Fruit fly (Drosophila melanogaster) whole organism, wandering third instar larva: Measurements from ENCODE around the gene mtd.

Source experiments
- Abd-B ChIP-seq: fragments of >200 bp; optimal IDR thresholded peaks from 2 replicates; lab custom pipeline; 2017; ENCODE audit warnings: missing biosample characterization, missing genetic modification characterization
- CG32264 ChIP-seq: fragments of 200-800 bp; sonication (Bioruptor generic); optimal IDR thresholded peaks from 2 replicates; lab custom pipeline; 2016; ENCODE audit warnings: missing biosample characterization, missing genetic modification characterization
- CG9705 ChIP-seq: fragments of 200-800 bp; sonication (Bioruptor generic); optimal IDR thresholded peaks from 2 replicates; lab custom pipeline; 2018; ENCODE audit warnings: missing biosample characterization, mild to moderate bottlenecking, missing genetic modification characterization
- CrebA ChIP-seq: fragments of 200-800 bp; sonication (Bioruptor generic); optimal IDR thresholded peaks from 2 replicates; lab custom pipeline; 2016; ENCODE audit warnings: missing biosample characterization, mild to moderate bottlenecking, missing genetic modification characterization, borderline replicate concordance
- Dfd ChIP-seq: fragments of >200 bp; optimal IDR thresholded peaks from 2 replicates; lab custom pipeline; 2017; ENCODE audit warnings: missing biosample characterization, missing genetic modification characterization
- Dif ChIP-seq: fragments of 200-275, 200-300 bp; sonication (Bioruptor generic); optimal IDR thresholded peaks from 2 replicates; lab custom pipeline; 2018; ENCODE audit warnings: missing biosample characterization, missing genetic modification characterization; ENCODE audit not compliant: partially characterized antibody
- GATAd ChIP-seq: sonication (Bioruptor generic); optimal IDR thresholded peaks from 2 replicates; lab custom pipeline; 2016; ENCODE audit warnings: missing biosample characterization, missing genetic modification characterization
- HLH106 ChIP-seq: fragments of 200-800 bp; optimal IDR thresholded peaks from 3 replicates; lab custom pipeline; 2019; ENCODE audit warnings: missing biosample characterization, mild to moderate bottlenecking, missing genetic modification characterization, moderate library complexity
- Hnf4 ChIP-seq: fragments of 200-800 bp; sonication (Bioruptor generic); optimal IDR thresholded peaks from 2 replicates; lab custom pipeline; 2016; ENCODE audit warnings: missing biosample characterization, mild to moderate bottlenecking, missing genetic modification characterization
- Hr78 ChIP-seq: fragments of >200 bp; optimal IDR thresholded peaks from 2 replicates; lab custom pipeline; 2017; ENCODE audit warnings: missing biosample characterization, missing genetic modification characterization
- Hr83 ChIP-seq: fragments of 200-300 bp; sonication (Bioruptor generic); optimal IDR thresholded peaks from 2 replicates; lab custom pipeline; 2016; ENCODE audit warnings: missing biosample characterization, mild to moderate bottlenecking, missing genetic modification characterization, moderate library complexity; ENCODE audit not compliant: poor library complexity, severe bottlenecking
- Jra ChIP-seq: sonication (Bioruptor generic); optimal IDR thresholded peaks from 2 replicates; lab custom pipeline; 2016; ENCODE audit warnings: missing biosample characterization, missing genetic modification characterization
- Mio ChIP-seq: sonication (Bioruptor generic); optimal IDR thresholded peaks from 2 replicates; lab custom pipeline; 2016; ENCODE audit warnings: missing biosample characterization, missing genetic modification characterization
- Myc ChIP-seq: fragments of >200 bp; optimal IDR thresholded peaks from 2 replicates; lab custom pipeline; 2017
- N ChIP-seq: fragments of >200 bp; optimal IDR thresholded peaks from 2 replicates; lab custom pipeline; 2018; ENCODE audit warnings: missing biosample characterization, missing external identifiers, missing genetic modification characterization
- OdsH ChIP-seq: fragments of 200-800 bp; sonication (Bioruptor generic); optimal IDR thresholded peaks from 2 replicates; lab custom pipeline; 2016; ENCODE audit warnings: missing biosample characterization, mild to moderate bottlenecking, missing genetic modification characterization
- Rel ChIP-seq, 2 experiments: fragments of 200-800 bp; sonication (Bioruptor generic) in 1 of 2; optimal IDR thresholded peaks; 2 replicates in 1 of 2; 3 replicates in 1 of 2; lab custom pipeline; 2016 to 2019; ENCODE audit warnings: mild to moderate bottlenecking in 2 of 2, missing biosample characterization in 2 of 2, missing genetic modification characterization in 2 of 2, moderate library complexity in 1 of 2
- Sp1 ChIP-seq: fragments of 200-800 bp; sonication (Bioruptor generic); optimal IDR thresholded peaks from 3 replicates; lab custom pipeline; 2019; ENCODE audit warnings: missing biosample characterization, mild to moderate bottlenecking, missing genetic modification characterization, moderate library complexity
- Vsx2 ChIP-seq: fragments of 200-300, 225-300 bp; sonication (Bioruptor generic); optimal IDR thresholded peaks from 2 replicates; lab custom pipeline; 2018; ENCODE audit warnings: missing biosample characterization, missing genetic modification characterization; ENCODE audit not compliant: partially characterized antibody
- br ChIP-seq: fragments of 200-800 bp; sonication (Bioruptor generic); optimal IDR thresholded peaks from 2 replicates; lab custom pipeline; 2016; ENCODE audit warnings: missing biosample characterization, missing genetic modification characterization
- brk ChIP-seq: fragments of 200-800 bp; sonication (Bioruptor generic); optimal IDR thresholded peaks from 2 replicates; lab custom pipeline; 2016; ENCODE audit warnings: missing biosample characterization, mild to moderate bottlenecking, missing genetic modification characterization
- dl ChIP-seq, 2 experiments: fragments of 175-275, 200-275 bp in 1 of 2; fragments of 200-275 bp in 1 of 2; sonication (Bioruptor generic); optimal IDR thresholded peaks; lab custom pipeline; 2018; ENCODE audit warnings: mild to moderate bottlenecking in 2 of 2, missing biosample characterization in 2 of 2, missing genetic modification characterization in 2 of 2, moderate library complexity in 2 of 2; ENCODE audit not compliant: partially characterized antibody in 2 of 2, insufficient read depth in 1 of 2
- dmrt93B ChIP-seq: fragments of 200-800 bp; sonication (Bioruptor generic); optimal IDR thresholded peaks from 2 replicates; lab custom pipeline; 2018; ENCODE audit warnings: missing biosample characterization, mild to moderate bottlenecking, missing genetic modification characterization
- dsf ChIP-seq: sonication (Bioruptor generic); optimal IDR thresholded peaks from 2 replicates; lab custom pipeline; 2016; ENCODE audit warnings: missing biosample characterization, missing genetic modification characterization, borderline replicate concordance
- ey ChIP-seq: fragments of 200-800 bp; sonication (Bioruptor generic); optimal IDR thresholded peaks from 2 replicates; lab custom pipeline; 2016; ENCODE audit warnings: missing biosample characterization, missing genetic modification characterization
- foxo ChIP-seq, 2 experiments: fragments of 200-800 bp; sonication (Bioruptor generic); optimal IDR thresholded peaks; 2 replicates in 1 of 2; 3 replicates in 1 of 2; lab custom pipeline; 2016 to 2017; ENCODE audit warnings: missing biosample characterization in 2 of 2, missing genetic modification characterization in 2 of 2
- fru ChIP-seq: fragments of 200-800 bp; sonication (Bioruptor generic); optimal IDR thresholded peaks from 3 replicates; lab custom pipeline; 2016; ENCODE audit warnings: missing biosample characterization, mild to moderate bottlenecking, missing genetic modification characterization
- h ChIP-seq: fragments of 200-800 bp; sonication (Bioruptor generic); optimal IDR thresholded peaks from 3 replicates; lab custom pipeline; 2016; ENCODE audit warnings: missing biosample characterization, mild to moderate bottlenecking, missing genetic modification characterization
- jim ChIP-seq: fragments of 175-275, 200-325 bp; sonication (Bioruptor generic); optimal IDR thresholded peaks from 2 replicates; lab custom pipeline; 2016; ENCODE audit warnings: missing biosample characterization, mild to moderate bottlenecking, missing genetic modification characterization
- lola ChIP-seq: fragments of >200 bp; optimal IDR thresholded peaks from 2 replicates; lab custom pipeline; 2017; ENCODE audit warnings: missing biosample characterization, missing genetic modification characterization
- pan ChIP-seq: fragments of >200 bp; optimal IDR thresholded peaks from 2 replicates; lab custom pipeline; 2017
- psq ChIP-seq: fragments of 200-800 bp; sonication (Bioruptor generic); optimal IDR thresholded peaks from 3 replicates; lab custom pipeline; 2017; ENCODE audit warnings: missing biosample characterization, mild to moderate bottlenecking, missing genetic modification characterization, moderate library complexity
- rgr ChIP-seq: fragments of 200-800 bp; sonication (Bioruptor generic); optimal IDR thresholded peaks from 3 replicates; lab custom pipeline; 2016; ENCODE audit warnings: missing biosample characterization, mild to moderate bottlenecking, missing genetic modification characterization
- sage ChIP-seq: fragments of 200-800 bp; sonication (Bioruptor generic); optimal IDR thresholded peaks from 2 replicates; lab custom pipeline; 2016; ENCODE audit warnings: missing biosample characterization, mild to moderate bottlenecking, missing genetic modification characterization
- sv ChIP-seq: fragments of 200-800 bp; sonication (Bioruptor generic); optimal IDR thresholded peaks from 3 replicates; lab custom pipeline; 2016; ENCODE audit warnings: missing biosample characterization, missing genetic modification characterization
- tai ChIP-seq: sonication (Bioruptor generic); optimal IDR thresholded peaks from 2 replicates; lab custom pipeline; 2016; ENCODE audit warnings: missing biosample characterization, missing genetic modification characterization
- usp ChIP-seq: fragments of >200 bp; optimal IDR thresholded peaks from 2 replicates; lab custom pipeline; 2017; ENCODE audit warnings: missing biosample characterization, missing genetic modification characterization
- woc ChIP-seq: sonication (Bioruptor generic); optimal IDR thresholded peaks from 2 replicates; lab custom pipeline; 2016; ENCODE audit warnings: missing biosample characterization, mild to moderate bottlenecking, missing genetic modification characterization

The mtd gene

dm6 chr3R:5367512-5368169, 17.4 kb upstream of the mtd start:
- TF ChIP-seq br (GFP tag; lab: Kevin White, UChicago) (no peak), Rel (GFP tag; optimal IDR thresholded peaks at IDR 0.05; lab: Kevin White, UChicago) (no peak), Rel (tag; optimal IDR thresholded peaks at IDR 0.05; lab: Kevin White, UChicago) (peak; percentile 63), psq (GFP tag; lab: Kevin White, UChicago) (no peak), Jra (peak; percentile 77), foxo (GFP tag; optimal IDR thresholded peaks at IDR 0.05; lab: Kevin White, UChicago) (no peak), OdsH (GFP tag; lab: Kevin White, UChicago) (no peak), GATAd (GFP tag; lab: Kevin White, UChicago) (no peak), CG32264 (GFP tag; lab: Kevin White, UChicago) (no peak), Mio (GFP tag; lab: Kevin White, UChicago) (no peak), Dif (GFP tag; lab: Kevin White, UChicago) (no peak), sv (GFP tag; lab: Kevin White, UChicago) (no peak), CrebA (GFP tag; lab: Kevin White, UChicago) (no peak), sage (GFP tag; lab: Kevin White, UChicago) (no peak), dl (GFP tag; optimal IDR thresholded peaks at IDR 0.05; lab: Kevin White, UChicago; ENCODE audit: insufficient read depth in 1 of 2, partially characterized antibody in 2 of 2) (no peak), jim (GFP tag; lab: Kevin White, UChicago) (no peak), Vsx2 (GFP tag; lab: Kevin White, UChicago) (no peak), HLH106 (tag; lab: Kevin White, UChicago) (peak; percentile 7), Abd-B (no peak), rgr (GFP tag; lab: Kevin White, UChicago) (peak; percentile 38), woc (GFP tag; lab: Kevin White, UChicago) (no peak), usp (GFP tag; lab: Kevin White, UChicago) (no peak), h (peak; percentile 43), ey (GFP tag; lab: Kevin White, UChicago) (no peak), dsf (GFP tag; lab: Kevin White, UChicago) (no peak), Myc (lab: Kevin White, UChicago) (no peak), N (GFP tag; lab: Kevin White, UChicago) (no peak), fru (no peak), Hr83 (GFP tag; lab: Kevin White, UChicago) (peak; percentile 98), CG9705 (GFP tag; lab: Kevin White, UChicago) (peak; percentile 15), Dfd (GFP tag; lab: Kevin White, UChicago) (no peak), lola (no peak), Hr78 (GFP tag; lab: Kevin White, UChicago) (no peak), brk (GFP tag; lab: Kevin White, UChicago) (no peak), pan (lab: Kevin White, UChicago) (no peak), dmrt93B (GFP tag; lab: Kevin White, UChicago) (no peak), Sp1 (GFP tag; lab: Kevin White, UChicago) (peak; percentile 14), Hnf4 (peak; percentile 33), tai (GFP tag; lab: Kevin White, UChicago) (no peak)
- TF ChIP-seq, all 38 proteins: peak for 9

- TF ChIP-seq Rel (GFP tag; optimal IDR thresholded peaks at IDR 0.05; lab: Kevin White, UChicago) = no peak
- TF ChIP-seq Rel (tag; optimal IDR thresholded peaks at IDR 0.05; lab: Kevin White, UChicago) = peak; percentile 86
- no peak for TF ChIP-seq jim (GFP tag; lab: Kevin White, UChicago)
- peak; percentile 13 for TF ChIP-seq OdsH (GFP tag; lab: Kevin White, UChicago)
- TF ChIP-seq fru = no peak
- no peak for TF ChIP-seq HLH106 (tag; lab: Kevin White, UChicago)
- TF ChIP-seq N (GFP tag; lab: Kevin White, UChicago) = no peak
- TF ChIP-seq Hr83 (GFP tag; lab: Kevin White, UChicago) = no peak
- TF ChIP-seq Sp1 (GFP tag; lab: Kevin White, UChicago) = peak; percentile 10
- no peak for TF ChIP-seq tai (GFP tag; lab: Kevin White, UChicago)
- no peak for TF ChIP-seq psq (GFP tag; lab: Kevin White, UChicago)
- TF ChIP-seq ey (GFP tag; lab: Kevin White, UChicago) = no peak
- no peak for TF ChIP-seq dsf (GFP tag; lab: Kevin White, UChicago)
- peak; percentile 22 for TF ChIP-seq rgr (GFP tag; lab: Kevin White, UChicago)
- TF ChIP-seq dl (GFP tag; optimal IDR thresholded peaks at IDR 0.05; lab: Kevin White, UChicago; ENCODE audit: insufficient read depth in 1 of 2, partially characterized antibody in 2 of 2) = no peak
- no peak for TF ChIP-seq CrebA (GFP tag; lab: Kevin White, UChicago)
- peak; percentile 7 for TF ChIP-seq h
Measured at dm6 chr3R:5364539-5365273, 14.5 kb upstream of the mtd start.
